Fruit fly (Drosophila melanogaster) whole organism, embryonic: Measurements from ENCODE around the gene Src64B.

Experiments used
- Ada2b ChIP-seq: fragments of 200-800 bp; sonication (Bioruptor generic); IDR thresholded peaks from 2 replicates; pipeline ENCODE4 v1.3.6; 2022; ENCODE audit warnings: missing biosample characterization, missing genetic modification characterization
- Bdp1 ChIP-seq: fragments of 200-800 bp; sonication (Bioruptor generic); optimal IDR thresholded peaks from 3 replicates; lab custom pipeline; 2016; ENCODE audit warnings: missing biosample characterization, missing genetic modification characterization
- CG10979 ChIP-seq: fragments of 200-800 bp; sonication (Bioruptor generic); optimal IDR thresholded peaks from 2 replicates; lab custom pipeline; 2018; ENCODE audit warnings: missing biosample characterization, mild to moderate bottlenecking, missing genetic modification characterization, moderate library complexity
- CG11560 ChIP-seq: fragments of 200-800 bp; sonication (Bioruptor generic); IDR thresholded peaks from 3 replicates; pipeline ENCODE4 v1.3.6; 2022; ENCODE audit warnings: missing biosample characterization, missing genetic modification characterization
- CG11723 ChIP-seq: fragments of 200-800 bp; sonication (Bioruptor generic); optimal IDR thresholded peaks from 2 replicates; lab custom pipeline; 2017; ENCODE audit warnings: missing biosample characterization, mild to moderate bottlenecking, missing genetic modification characterization
- CG13775 ChIP-seq: fragments of 200-800 bp; sonication (Bioruptor generic); optimal IDR thresholded peaks from 3 replicates; lab custom pipeline; 2017; ENCODE audit warnings: missing biosample characterization, mild to moderate bottlenecking, missing genetic modification characterization
- CG14860 ChIP-seq: fragments of 200-800 bp; sonication (Bioruptor generic); IDR thresholded peaks from 3 replicates; pipeline ENCODE4 v1.3.6; 2022; ENCODE audit warnings: missing biosample characterization, missing genetic modification characterization; ENCODE audit not compliant: partially characterized antibody
- CG15696 ChIP-seq: fragments of 200-800 bp; sonication (Bioruptor generic); optimal IDR thresholded peaks from 2 replicates; lab custom pipeline; 2019; ENCODE audit warnings: missing biosample characterization, mild to moderate bottlenecking, missing genetic modification characterization, moderate library complexity
- CG16813 ChIP-seq: fragments of 200-800 bp; sonication (Bioruptor generic); IDR thresholded peaks from 3 replicates; pipeline ENCODE4 v1.3.6; 2022; ENCODE audit warnings: missing biosample characterization, missing genetic modification characterization; ENCODE audit not compliant: partially characterized antibody
- CG17912 ChIP-seq: fragments of 200-800 bp; sonication (Bioruptor generic); optimal IDR thresholded peaks from 2 replicates; lab custom pipeline; 2018; ENCODE audit warnings: missing biosample characterization, mild to moderate bottlenecking, missing genetic modification characterization
- CG1792 ChIP-seq: fragments of 200-800 bp; sonication (Bioruptor generic); optimal IDR thresholded peaks from 2 replicates; lab custom pipeline; 2016; ENCODE audit warnings: missing biosample characterization, missing genetic modification characterization
- CG18262 ChIP-seq: fragments of 200-800 bp; optimal IDR thresholded peaks from 3 replicates; lab custom pipeline; 2019; ENCODE audit warnings: missing biosample characterization, mild to moderate bottlenecking, missing genetic modification characterization, moderate library complexity
- CG2202 ChIP-seq: fragments of 200-800 bp; sonication (Bioruptor generic); optimal IDR thresholded peaks from 2 replicates; lab custom pipeline; 2018; ENCODE audit warnings: missing biosample characterization, mild to moderate bottlenecking, missing genetic modification characterization
- CG2678 ChIP-seq: fragments of 200-800 bp; sonication (Bioruptor generic); optimal IDR thresholded peaks from 3 replicates; lab custom pipeline; 2019; ENCODE audit warnings: missing biosample characterization, mild to moderate bottlenecking, missing genetic modification characterization, moderate library complexity
- CG34224 ChIP-seq: fragments of 200-800 bp; sonication (Bioruptor generic); IDR thresholded peaks from 3 replicates; pipeline ENCODE4 v1.3.6; 2022; ENCODE audit warnings: missing biosample characterization, missing genetic modification characterization; ENCODE audit not compliant: partially characterized antibody
- CG3726 ChIP-seq: fragments of 200-800 bp; sonication (Bioruptor generic); IDR thresholded peaks from 3 replicates; pipeline ENCODE4, ENCODE4 v1.3.6; 2022; ENCODE audit warnings: missing biosample characterization, missing genetic modification characterization
- CG43689 ChIP-seq: fragments of 200-800 bp; sonication (Bioruptor generic); IDR thresholded peaks from 2 replicates; pipeline ENCODE4 v1.3.6; 2022; ENCODE audit warnings: missing biosample characterization, missing genetic modification characterization
- CG5953 ChIP-seq: fragments of 200-800 bp; sonication (Bioruptor generic); IDR thresholded peaks from 2 replicates; pipeline ENCODE4 v1.3.6; 2022; ENCODE audit warnings: missing biosample characterization, missing genetic modification characterization
- CG6854 ChIP-seq: fragments of 200-800 bp; sonication (Bioruptor generic); optimal IDR thresholded peaks from 3 replicates; lab custom pipeline; 2017; ENCODE audit warnings: missing biosample characterization, mild to moderate bottlenecking, missing genetic modification characterization
- CG7839 ChIP-seq: fragments of 200-800 bp; sonication (Bioruptor generic); optimal IDR thresholded peaks from 3 replicates; lab custom pipeline; 2018; ENCODE audit warnings: missing biosample characterization, mild to moderate bottlenecking, missing genetic modification characterization, moderate library complexity
- CG8089 ChIP-seq: fragments of 200-800 bp; sonication (Bioruptor generic); optimal IDR thresholded peaks from 3 replicates; lab custom pipeline; 2016; ENCODE audit warnings: missing biosample characterization, missing genetic modification characterization
- CG9817 ChIP-seq: fragments of 200-800 bp; sonication (Bioruptor generic); optimal IDR thresholded peaks from 2 replicates; lab custom pipeline; 2018; ENCODE audit warnings: missing biosample characterization, mild to moderate bottlenecking, missing genetic modification characterization, moderate library complexity
- CoRest ChIP-seq: fragments of 200-800 bp; sonication (Bioruptor generic); optimal IDR thresholded peaks from 3 replicates; lab custom pipeline; 2018; ENCODE audit warnings: missing biosample characterization, mild to moderate bottlenecking, missing genetic modification characterization, moderate library complexity
- D19A ChIP-seq: fragments of 200-800 bp; optimal IDR thresholded peaks from 3 replicates; lab custom pipeline; 2019; ENCODE audit warnings: missing biosample characterization, mild to moderate bottlenecking, missing genetic modification characterization, moderate library complexity
- HmgZ ChIP-seq: fragments of 200-800 bp; sonication (Bioruptor generic); optimal IDR thresholded peaks from 2 replicates; lab custom pipeline; 2018; ENCODE audit warnings: missing biosample characterization, mild to moderate bottlenecking, missing genetic modification characterization
- Hr51 ChIP-seq, 2 experiments: fragments of 200-800 bp; sonication (Bioruptor generic); optimal IDR thresholded peaks; 2 replicates in 1 of 2; 3 replicates in 1 of 2; lab custom pipeline; 2016 to 2018; ENCODE audit warnings: missing biosample characterization in 2 of 2, missing genetic modification characterization in 2 of 2, mild to moderate bottlenecking in 1 of 2, moderate library complexity in 1 of 2
- Kr ChIP-seq: fragments of 200-800 bp; sonication (Bioruptor generic); optimal IDR thresholded peaks from 2 replicates; lab custom pipeline; 2017; ENCODE audit warnings: missing biosample characterization, mild to moderate bottlenecking, missing genetic modification characterization
- MTF-1 ChIP-seq: fragments of 200-800 bp; sonication (Bioruptor generic); optimal IDR thresholded peaks from 2 replicates; lab custom pipeline; 2018; ENCODE audit warnings: missing biosample characterization, mild to moderate bottlenecking, missing genetic modification characterization, borderline replicate concordance
- Ssrp ChIP-seq: fragments of 200-800 bp; sonication (Bioruptor generic); optimal IDR thresholded peaks from 2 replicates; lab custom pipeline; 2018; ENCODE audit warnings: missing biosample characterization, mild to moderate bottlenecking, missing genetic modification characterization, moderate library complexity
- Taf1 ChIP-seq: fragments of 200-800 bp; sonication (Bioruptor generic); IDR thresholded peaks from 2 replicates; pipeline ENCODE4 v1.3.6; 2022; ENCODE audit warnings: missing biosample characterization, missing genetic modification characterization
- ash1 ChIP-seq: fragments of 200-800 bp; sonication (Bioruptor generic); optimal IDR thresholded peaks from 2 replicates; lab custom pipeline; 2018; ENCODE audit warnings: missing biosample characterization, mild to moderate bottlenecking, missing genetic modification characterization
- cato ChIP-seq: fragments of 200-800 bp; sonication (Bioruptor generic); optimal IDR thresholded peaks from 2 replicates; lab custom pipeline; 2016; ENCODE audit warnings: missing biosample characterization, missing genetic modification characterization, borderline replicate concordance
- dimm ChIP-seq: fragments of 200-800 bp; sonication (Bioruptor generic); IDR thresholded peaks from 2 replicates; pipeline ENCODE4 v1.3.6; 2022; ENCODE audit warnings: missing biosample characterization, missing genetic modification characterization
- dmrt99B ChIP-seq: fragments of 200-800 bp; sonication (Bioruptor generic); optimal IDR thresholded peaks from 2 replicates; lab custom pipeline; 2018; ENCODE audit warnings: missing biosample characterization, mild to moderate bottlenecking, missing genetic modification characterization, moderate library complexity
- fd102C ChIP-seq: fragments of 200-800 bp; sonication (Bioruptor generic); optimal IDR thresholded peaks from 2 replicates; lab custom pipeline; 2018; ENCODE audit warnings: missing biosample characterization, mild to moderate bottlenecking, missing genetic modification characterization, moderate library complexity
- fd96Cb ChIP-seq: fragments of 200-800 bp; sonication (Bioruptor generic); optimal IDR thresholded peaks from 2 replicates; lab custom pipeline; 2018; ENCODE audit warnings: missing biosample characterization, mild to moderate bottlenecking, missing genetic modification characterization, moderate library complexity
- fru ChIP-seq: fragments of >200 bp; optimal IDR thresholded peaks from 2 replicates; lab custom pipeline; 2017
- ftz-f1 ChIP-seq: fragments of 200-800 bp; sonication (Bioruptor generic); optimal IDR thresholded peaks from 2 replicates; lab custom pipeline; 2016; ENCODE audit warnings: missing biosample characterization, missing genetic modification characterization
- fu2 ChIP-seq: fragments of 200-800 bp; sonication (Bioruptor generic); optimal IDR thresholded peaks from 2 replicates; lab custom pipeline; 2016; ENCODE audit warnings: missing biosample characterization, missing genetic modification characterization
- grau ChIP-seq: fragments of 200-800 bp; optimal IDR thresholded peaks from 3 replicates; lab custom pipeline; 2019; ENCODE audit warnings: missing biosample characterization, mild to moderate bottlenecking, missing genetic modification characterization, moderate library complexity
- ind ChIP-seq: fragments of 200-800 bp; sonication (Bioruptor generic); optimal IDR thresholded peaks from 3 replicates; lab custom pipeline; 2016; ENCODE audit warnings: missing biosample characterization, missing genetic modification characterization
- insv ChIP-seq, 2 experiments: fragments of 200-800 bp; sonication (Bioruptor generic); optimal IDR thresholded peaks; 3 replicates each; lab custom pipeline; 2016 to 2018; ENCODE audit warnings: missing biosample characterization in 2 of 2, missing genetic modification characterization in 2 of 2
- jumu ChIP-seq: fragments of 200-800 bp; sonication (Bioruptor generic); optimal IDR thresholded peaks from 3 replicates; lab custom pipeline; 2016; ENCODE audit warnings: missing biosample characterization, missing genetic modification characterization
- nmo ChIP-seq: fragments of 200-800 bp; sonication (Bioruptor generic); optimal IDR thresholded peaks from 2 replicates; lab custom pipeline; 2018; ENCODE audit warnings: missing biosample characterization, mild to moderate bottlenecking, missing genetic modification characterization, moderate library complexity
- otp ChIP-seq: fragments of 200-800 bp; sonication (Bioruptor generic); IDR thresholded peaks from 3 replicates; pipeline ENCODE4, ENCODE4 v1.3.6; 2022; ENCODE audit warnings: missing biosample characterization, missing genetic modification characterization
- sd ChIP-seq: fragments of 200-800 bp; sonication (Bioruptor generic); optimal IDR thresholded peaks from 3 replicates; lab custom pipeline; 2018; ENCODE audit warnings: missing biosample characterization, mild to moderate bottlenecking, missing genetic modification characterization, moderate library complexity
- slbo ChIP-seq: fragments of 200-800 bp; sonication (Bioruptor generic); IDR thresholded peaks from 2 replicates; pipeline ENCODE4 v1.3.6; 2022; ENCODE audit warnings: missing biosample characterization, missing genetic modification characterization
- so ChIP-seq: fragments of 200-800 bp; sonication (Bioruptor generic); IDR thresholded peaks from 3 replicates; pipeline ENCODE4 v1.3.6; 2022; ENCODE audit warnings: missing biosample characterization, missing genetic modification characterization
- ttk ChIP-seq: fragments of 200-800 bp; sonication (Bioruptor generic); IDR thresholded peaks from 2 replicates; pipeline ENCODE4 v2.1.2; 2022; ENCODE audit warnings: missing biosample characterization, missing genetic modification characterization
- z ChIP-seq: fragments of 200-800 bp; sonication (Bioruptor generic); IDR thresholded peaks from 3 replicates; pipeline ENCODE4 v1.3.6; 2022; ENCODE audit warnings: missing biosample characterization, missing genetic modification characterization
- zf30C ChIP-seq: fragments of 200-800 bp; sonication (Bioruptor generic); optimal IDR thresholded peaks from 3 replicates; lab custom pipeline; 2018; ENCODE audit warnings: missing biosample characterization, mild to moderate bottlenecking, missing genetic modification characterization

The Src64B gene

DNA sequence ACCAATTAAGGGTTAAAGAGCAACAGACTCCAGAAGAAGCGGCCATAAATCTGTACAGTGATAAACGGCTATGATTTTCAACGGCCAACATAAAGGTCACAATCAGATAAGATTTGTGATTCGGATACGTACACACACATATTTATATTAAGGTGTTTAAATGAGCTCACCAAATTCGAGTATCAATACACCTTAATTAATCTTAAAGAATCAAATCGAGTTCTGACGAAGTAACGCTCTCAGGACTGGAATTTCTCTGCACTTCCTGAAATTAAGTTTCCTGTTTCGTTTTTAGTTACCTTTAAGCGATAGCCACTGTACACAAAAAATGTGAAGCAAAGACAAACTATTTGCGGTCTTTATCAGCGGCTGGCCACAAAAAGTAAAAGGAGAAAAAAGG lies 2.1 kb downstream of the Src64B start (continued):
- TF ChIP-seq ash1 (GFP tag; lab: Kevin White, UChicago) = no peak
- no peak for TF ChIP-seq CG1792 (GFP tag; lab: Kevin White, UChicago)
- no peak for TF ChIP-seq fu2
- no peak for TF ChIP-seq CG8089 (GFP tag; lab: Kevin White, UChicago)
- peak in 1 of 2 experiments; percentile 6 for TF ChIP-seq Hr51 (GFP tag; optimal IDR thresholded peaks at IDR 0.05; lab: Kevin White, UChicago)
- peak; percentile 29 for TF ChIP-seq dmrt99B
- TF ChIP-seq CG15696 (tag; lab: Kevin White, UChicago) = peak; percentile 29
- TF ChIP-seq CG17912 (GFP tag; lab: Kevin White, UChicago) = no peak
- no peak for TF ChIP-seq cato (GFP tag; lab: Kevin White, UChicago)
- TF ChIP-seq Bdp1 (GFP tag; lab: Kevin White, UChicago) = no peak
- TF ChIP-seq CG16813 (GFP tag; lab: Robert Waterston, UW) = no peak
- TF ChIP-seq z (GFP tag; lab: Robert Waterston, UW) = no peak
- no peak for TF ChIP-seq CG2202
- no peak for TF ChIP-seq so
- no peak for TF ChIP-seq slbo (GFP tag; lab: Robert Waterston, UW)
- TF ChIP-seq fd96Cb (tag; lab: Kevin White, UChicago) = no peak
- TF ChIP-seq CG43689 (GFP tag; lab: Robert Waterston, UW) = no peak
- TF ChIP-seq fd102C (GFP tag; lab: Kevin White, UChicago) = no peak
- no peak for TF ChIP-seq Taf1
- peak; percentile 42 for TF ChIP-seq sd (tag; lab: Kevin White, UChicago)
- TF ChIP-seq zf30C = no peak
- TF ChIP-seq CG5953 (GFP tag; lab: Robert Waterston, UW) = no peak
- TF ChIP-seq CG18262 = peak; percentile 54
- no peak for TF ChIP-seq CG9817 (tag; lab: Kevin White, UChicago)
- TF ChIP-seq CG34224 (GFP tag; lab: Robert Waterston, UW) = no peak
- peak; percentile 29 for TF ChIP-seq CoRest (tag; lab: Kevin White, UChicago)
- no peak for TF ChIP-seq fru (lab: Kevin White, UChicago)
- peak; percentile 93 for TF ChIP-seq grau (tag; lab: Kevin White, UChicago)
- no peak for TF ChIP-seq dimm (GFP tag; lab: Robert Waterston, UW)
- TF ChIP-seq Kr (GFP tag; lab: Kevin White, UChicago) = no peak
- TF ChIP-seq CG14860 = no peak
- no peak for TF ChIP-seq CG11560 (tag; lab: Robert Waterston, UW)
- TF ChIP-seq MTF-1 (GFP tag; lab: Kevin White, UChicago) = no peak
- TF ChIP-seq D19A (tag; lab: Kevin White, UChicago) = peak; percentile 20
- no peak for TF ChIP-seq insv (GFP tag; optimal IDR thresholded peaks at IDR 0.05; lab: Kevin White, UChicago)
- no peak for TF ChIP-seq CG11723
- TF ChIP-seq CG3726 (GFP tag; lab: Robert Waterston, UW) = no peak
- no peak for TF ChIP-seq ftz-f1
- TF ChIP-seq CG10979 (tag; lab: Kevin White, UChicago) = peak; percentile 5
- 0 out of 2 replicates have a peak, but pooled peaks have one; percentile 4 for TF ChIP-seq Ada2b
- peak; percentile 13 for TF ChIP-seq CG7839
- peak; percentile 41 for TF ChIP-seq CG2678 (tag; lab: Kevin White, UChicago)
- peak; percentile 39 for TF ChIP-seq Ssrp (tag; lab: Kevin White, UChicago)
- 0 out of 2 replicates have a peak, but pooled peaks have one; percentile 29 for TF ChIP-seq ttk (GFP tag; lab: Robert Waterston, UW)
- TF ChIP-seq CG6854 (GFP tag; lab: Kevin White, UChicago) = no peak
- TF ChIP-seq HmgZ (tag; lab: Kevin White, UChicago) = no peak
- TF ChIP-seq nmo (GFP tag; lab: Kevin White, UChicago) = peak; percentile 29
- no peak for TF ChIP-seq jumu
- peak; percentile 7 for TF ChIP-seq ind (GFP tag; lab: Kevin White, UChicago)
- TF ChIP-seq otp (GFP tag; lab: Robert Waterston, UW) = no peak
- no peak for TF ChIP-seq CG13775 (GFP tag; lab: Kevin White, UChicago)
